Worm (Caenorhabditis elegans): ENCODE measurements around the gene T19H12.3.

The T19H12.3 gene

ce11 chrV:4933268-4933667, 47.8 kb downstream of the T19H12.3 start:
- no peak for TF ChIP-seq sma-9 (GFP tag; optimal IDR thresholded peaks at IDR 0.05)
- no peak for TF ChIP-seq sma-9 (tag; optimal IDR thresholded peaks at IDR 0.05)
- no peak for TF ChIP-seq ztf-1 (GFP tag; conservative IDR thresholded peaks at IDR 0.05)
- TF ChIP-seq F13H6.1 (tag; optimal IDR thresholded peaks at IDR 0.05): no peak
- no peak for TF ChIP-seq ama-1 (optimal IDR thresholded peaks at IDR 0.05)

ce11 chrV:4934406-4934805, 48.9 kb downstream of the T19H12.3 start, which contains the start of gene catp-2:
TSS of gene catp-2 (plus strand) at chrV:4934706.
- no peak for TF ChIP-seq elt-1 (tag; optimal IDR thresholded peaks at IDR 0.05)
- no peak for TF ChIP-seq sem-4 (tag; optimal IDR thresholded peaks at IDR 0.05)
- no peak for TF ChIP-seq lsy-2 (tag; optimal IDR thresholded peaks at IDR 0.05)
- no peak for TF ChIP-seq unc-62 (GFP tag; optimal IDR thresholded peaks at IDR 0.05)
- TF ChIP-seq alr-1 (tag; optimal IDR thresholded peaks at IDR 0.05): no peak

- TF ChIP-seq mbf-1 (tag; optimal IDR thresholded peaks at IDR 0.05) (no peak), ceh-82 (tag; optimal IDR thresholded peaks at IDR 0.05) (no peak), ZK546.5 (tag; optimal IDR thresholded peaks at IDR 0.05) (no peak), fos-1 (tag; optimal IDR thresholded peaks at IDR 0.05) (peak; percentile 30)
These were observed 49.6 kb downstream of the T19H12.3 start for ce11 chrV:4935096-4935495.

Measured in whole organism, L2 larva.